Fruit fly (Drosophila melanogaster) whole organism, embryonic: ENCODE results near the gene PCNA2.

Source experiments
- Aef1 ChIP-seq: fragments of 200-800 bp; sonication (Bioruptor generic); IDR thresholded peaks from 3 replicates; pipeline ENCODE4 v1.3.6; 2022; ENCODE audit warnings: missing biosample characterization, missing genetic modification characterization
- CG1024 ChIP-seq: fragments of 200-800 bp; sonication (Bioruptor generic); IDR thresholded peaks from 2 replicates; pipeline ENCODE4 v1.3.6; 2022; ENCODE audit warnings: missing biosample characterization, missing genetic modification characterization
- CG12071 ChIP-seq: fragments of 200-800 bp; sonication (Bioruptor generic); optimal IDR thresholded peaks from 3 replicates; lab custom pipeline; 2018; ENCODE audit warnings: missing biosample characterization, mild to moderate bottlenecking, missing genetic modification characterization
- CG12391 ChIP-seq: fragments of 200-800 bp; sonication (Bioruptor generic); optimal IDR thresholded peaks from 3 replicates; lab custom pipeline; 2018; ENCODE audit warnings: missing biosample characterization, mild to moderate bottlenecking, missing genetic modification characterization, moderate library complexity
- CG12942 ChIP-seq: fragments of 200-800 bp; sonication (Bioruptor generic); optimal IDR thresholded peaks from 3 replicates; lab custom pipeline; 2016; ENCODE audit warnings: missing biosample characterization, missing genetic modification characterization
- CG13296 ChIP-seq: fragments of 200-800 bp; sonication (Bioruptor generic); optimal IDR thresholded peaks from 3 replicates; lab custom pipeline; 2018; ENCODE audit warnings: missing biosample characterization, mild to moderate bottlenecking, missing genetic modification characterization
- CG14014 ChIP-seq: fragments of 200-800 bp; sonication (Bioruptor generic); IDR thresholded peaks from 2 replicates; pipeline ENCODE4 v1.3.6; 2022; ENCODE audit warnings: missing biosample characterization, missing genetic modification characterization
- CG2120 ChIP-seq: fragments of 200-800 bp; sonication (Bioruptor generic); optimal IDR thresholded peaks from 3 replicates; lab custom pipeline; 2016; ENCODE audit warnings: missing biosample characterization, missing genetic modification characterization
- CG3163 ChIP-seq: fragments of 200-800 bp; sonication (Bioruptor generic); optimal IDR thresholded peaks from 3 replicates; lab custom pipeline; 2016; ENCODE audit warnings: missing biosample characterization, missing genetic modification characterization
- CG3281 ChIP-seq: fragments of 200-800 bp; sonication (Bioruptor generic); optimal IDR thresholded peaks from 3 replicates; lab custom pipeline; 2017; ENCODE audit warnings: missing biosample characterization, mild to moderate bottlenecking, missing genetic modification characterization
- CG34422 ChIP-seq: fragments of 200-800 bp; sonication (Bioruptor generic); IDR thresholded peaks from 3 replicates; pipeline ENCODE4 v1.3.6; 2022; ENCODE audit warnings: missing biosample characterization, missing genetic modification characterization
- CG3995 ChIP-seq: fragments of 200-800 bp; sonication (Bioruptor generic); optimal IDR thresholded peaks from 3 replicates; lab custom pipeline; 2016; ENCODE audit warnings: missing biosample characterization, missing genetic modification characterization
- CG5245 ChIP-seq: fragments of 200-800 bp; sonication (Bioruptor generic); optimal IDR thresholded peaks from 3 replicates; lab custom pipeline; 2016; ENCODE audit warnings: missing biosample characterization, missing genetic modification characterization
- CG5953 ChIP-seq: fragments of 200-800 bp; sonication (Bioruptor generic); IDR thresholded peaks from 2 replicates; pipeline ENCODE4 v1.3.6; 2022; ENCODE audit warnings: missing biosample characterization, missing genetic modification characterization
- CG6765 ChIP-seq: fragments of 200-800 bp; sonication (Bioruptor generic); optimal IDR thresholded peaks from 3 replicates; lab custom pipeline; 2017; ENCODE audit warnings: missing biosample characterization, mild to moderate bottlenecking, missing genetic modification characterization
- CG6791 ChIP-seq: fragments of 200-800 bp; sonication (Bioruptor generic); IDR thresholded peaks from 3 replicates; pipeline ENCODE4 v1.3.6; 2022; ENCODE audit warnings: missing biosample characterization, missing genetic modification characterization; ENCODE audit not compliant: partially characterized antibody
- CG6813 ChIP-seq: fragments of 200-800 bp; sonication (Bioruptor generic); optimal IDR thresholded peaks from 2 replicates; lab custom pipeline; 2017; ENCODE audit warnings: missing biosample characterization, missing genetic modification characterization, mild to moderate bottlenecking, moderate library complexity, missing genetic modification reagents
- CG7271 ChIP-seq: fragments of 200-800 bp; sonication (Bioruptor generic); optimal IDR thresholded peaks from 2 replicates; lab custom pipeline; 2018; ENCODE audit warnings: missing biosample characterization, mild to moderate bottlenecking, missing genetic modification characterization, moderate library complexity
- CG7556 ChIP-seq: fragments of 200-800 bp; sonication (Bioruptor generic); optimal IDR thresholded peaks from 2 replicates; lab custom pipeline; 2017; ENCODE audit warnings: missing biosample characterization, mild to moderate bottlenecking, missing genetic modification characterization
- CG8944 ChIP-seq: fragments of 200-800 bp; sonication (Bioruptor generic); optimal IDR thresholded peaks from 3 replicates; lab custom pipeline; 2016; ENCODE audit warnings: missing biosample characterization, missing genetic modification characterization
- Camta ChIP-seq: fragments of 200-800 bp; sonication (Bioruptor generic); optimal IDR thresholded peaks from 2 replicates; lab custom pipeline; 2016; ENCODE audit warnings: missing biosample characterization, missing genetic modification characterization
- CrebB ChIP-seq: fragments of 200-800 bp; sonication (Bioruptor generic); optimal IDR thresholded peaks from 3 replicates; lab custom pipeline; 2018; ENCODE audit warnings: missing biosample characterization, mild to moderate bottlenecking, missing genetic modification characterization
- E2f1 ChIP-seq: fragments of 200-800 bp; sonication (Bioruptor generic); IDR thresholded peaks from 2 replicates; pipeline ENCODE4 v1.3.6; 2022; ENCODE audit warnings: missing biosample characterization, missing genetic modification characterization
- Eip74EF ChIP-seq, 2 experiments: fragments of 200-800 bp in 1 of 2; fragments of >200 bp in 1 of 2; sonication (Bioruptor generic) in 1 of 2; optimal IDR thresholded peaks; 2 replicates each; lab custom pipeline; 2017 to 2019; ENCODE audit warnings: missing biosample characterization in 2 of 2, missing genetic modification characterization in 2 of 2, mild to moderate bottlenecking in 1 of 2, moderate library complexity in 1 of 2
- Ets65A ChIP-seq: fragments of 200-800 bp; sonication (Bioruptor generic); peaks from one replicate; lab custom pipeline; 2016; ENCODE audit warnings: missing biosample characterization, missing genetic modification characterization
- Hmr ChIP-seq: fragments of 200-800 bp; sonication (Bioruptor generic); optimal IDR thresholded peaks from 3 replicates; lab custom pipeline; 2017; ENCODE audit warnings: mild to moderate bottlenecking, missing biosample characterization, missing genetic modification reagents, missing genetic modification characterization
- NFAT ChIP-seq: fragments of 200-800 bp; sonication (Bioruptor generic); IDR thresholded peaks from 2 replicates; pipeline ENCODE4 v1.3.6; 2022; ENCODE audit warnings: missing biosample characterization, missing genetic modification characterization
- Xbp1 ChIP-seq: fragments of 200-800 bp; sonication (Bioruptor generic); optimal IDR thresholded peaks from 3 replicates; lab custom pipeline; 2016; ENCODE audit warnings: missing biosample characterization, mild to moderate bottlenecking, missing genetic modification characterization
- YL-1 ChIP-seq: fragments of 200-800 bp; sonication (Bioruptor generic); optimal IDR thresholded peaks from 3 replicates; lab custom pipeline; 2017; ENCODE audit warnings: missing biosample characterization, mild to moderate bottlenecking, missing genetic modification characterization
- amos ChIP-seq: fragments of 200-800 bp; sonication (Bioruptor generic); IDR thresholded peaks from 2 replicates; pipeline ENCODE4 v1.3.6; 2022; ENCODE audit warnings: missing biosample characterization, missing genetic modification characterization; ENCODE audit not compliant: partially characterized antibody
- bbx ChIP-seq: fragments of 200-800 bp; sonication (Bioruptor generic); IDR thresholded peaks from 2 replicates; pipeline ENCODE4 v1.3.6; 2022; ENCODE audit warnings: missing biosample characterization, missing genetic modification characterization; ENCODE audit not compliant: partially characterized antibody
- btn ChIP-seq: fragments of 200-800 bp; sonication (Bioruptor generic); optimal IDR thresholded peaks from 2 replicates; lab custom pipeline; 2016; ENCODE audit warnings: missing biosample characterization, missing genetic modification characterization
- cas ChIP-seq: fragments of 200-800 bp; sonication (Bioruptor generic); IDR thresholded peaks from 2 replicates; pipeline ENCODE4 v1.3.6; 2022; ENCODE audit warnings: missing biosample characterization, missing genetic modification characterization
- cato ChIP-seq: fragments of 200-800 bp; sonication (Bioruptor generic); optimal IDR thresholded peaks from 2 replicates; lab custom pipeline; 2016; ENCODE audit warnings: missing biosample characterization, missing genetic modification characterization, borderline replicate concordance
- dati ChIP-seq: fragments of 200-800 bp; sonication (Bioruptor generic); IDR thresholded peaks from 2 replicates; pipeline ENCODE4 v1.3.6; 2022; ENCODE audit warnings: missing biosample characterization, missing genetic modification characterization
- emc ChIP-seq: fragments of 200-800 bp; sonication (Bioruptor generic); optimal IDR thresholded peaks from 2 replicates; lab custom pipeline; 2016; ENCODE audit warnings: missing biosample characterization, missing genetic modification characterization
- gsb-n ChIP-seq: fragments of 200-800 bp; sonication (Bioruptor generic); optimal IDR thresholded peaks from 3 replicates; lab custom pipeline; 2018; ENCODE audit warnings: missing biosample characterization, mild to moderate bottlenecking, missing genetic modification characterization
- nerfin-1 ChIP-seq: fragments of 200-800 bp; sonication (Bioruptor generic); optimal IDR thresholded peaks from 3 replicates; lab custom pipeline; 2019; ENCODE audit warnings: missing biosample characterization, mild to moderate bottlenecking, missing genetic modification characterization, moderate library complexity
- nom ChIP-seq: fragments of 200-800 bp; sonication (Bioruptor generic); optimal IDR thresholded peaks from 2 replicates; lab custom pipeline; 2017; ENCODE audit warnings: missing biosample characterization, missing genetic modification characterization, mild to moderate bottlenecking, moderate library complexity, missing genetic modification reagents
- otp ChIP-seq: fragments of 200-800 bp; sonication (Bioruptor generic); IDR thresholded peaks from 3 replicates; pipeline ENCODE4, ENCODE4 v1.3.6; 2022; ENCODE audit warnings: missing biosample characterization, missing genetic modification characterization
- pan ChIP-seq, 4 experiments: fragments of >200 bp in 3 of 4; fragments of 200-800 bp in 1 of 4; sonication (Bioruptor generic) in 1 of 4; optimal IDR thresholded peaks in 3 of 4; IDR thresholded peaks in 1 of 4; 2 replicates each; pipeline versions ENCODE4 v1.3.6 to Lab custom; 2017 to 2022; ENCODE audit warnings: missing biosample characterization in 2 of 4, missing genetic modification characterization in 2 of 4, mixed read lengths in 1 of 4
- repo ChIP-seq: fragments of 200-800 bp; sonication (Bioruptor generic); optimal IDR thresholded peaks from 2 replicates; lab custom pipeline; 2016; ENCODE audit warnings: missing biosample characterization, missing genetic modification characterization
- row ChIP-seq: fragments of 200-800 bp; sonication (Bioruptor generic); IDR thresholded peaks from 3 replicates; pipeline ENCODE4 v1.3.6; 2022; ENCODE audit warnings: missing biosample characterization, missing genetic modification characterization
- shn ChIP-seq: fragments of 200-800 bp; sonication (Bioruptor generic); optimal IDR thresholded peaks from 3 replicates; lab custom pipeline; 2016; ENCODE audit warnings: missing biosample characterization, missing genetic modification characterization
- sisA ChIP-seq: fragments of 200-800 bp; sonication (Bioruptor generic); IDR thresholded peaks from 2 replicates; pipeline ENCODE4 v1.3.6; 2022; ENCODE audit warnings: missing biosample characterization, missing genetic modification characterization
- sug ChIP-seq: fragments of 200-800 bp; optimal IDR thresholded peaks from 2 replicates; lab custom pipeline; 2019; ENCODE audit warnings: missing biosample characterization, mild to moderate bottlenecking, missing genetic modification characterization, moderate library complexity
- wdn ChIP-seq: fragments of 200-800 bp; sonication (Bioruptor generic); IDR thresholded peaks from 2 replicates; pipeline ENCODE4 v1.3.6; 2022; ENCODE audit warnings: missing biosample characterization, missing genetic modification characterization

PCNA2 gene

dm6 chr2L:19548158-19548557 lies 35.6 kb downstream of the PCNA2 start, which contains the start of gene Tep4 (continued):
- TF ChIP-seq CG34422 (GFP tag; lab: Robert Waterston, UW) = no peak
- TF ChIP-seq CG7271 = no peak
- no peak for TF ChIP-seq Ets65A (GFP tag; lab: Kevin White, UChicago)
- no peak for TF ChIP-seq Camta (GFP tag; lab: Kevin White, UChicago)
- TF ChIP-seq nom = peak; percentile 2
- no peak for TF ChIP-seq CG13296 (GFP tag; lab: Kevin White, UChicago)
- peak; percentile 54 for TF ChIP-seq CrebB (tag; lab: Kevin White, UChicago)
- TF ChIP-seq Xbp1 (GFP tag; lab: Kevin White, UChicago) = no peak

dm6 chr2L:19546869-19547710 lies 36.7 kb downstream of the PCNA2 start, which contains the start of gene CG10337:
CG10337 (minus strand) TSS chr2L:19546959.
- TF ChIP-seq repo (GFP tag; lab: Kevin White, UChicago) (no peak), CG1024 (GFP tag; lab: Robert Waterston, UW) (no peak), CG3281 (GFP tag; lab: Kevin White, UChicago) (peak; percentile 80), shn (peak; percentile 13), CG5953 (no peak), Aef1 (GFP tag; lab: Robert Waterston, UW) (0 out of 3 replicates have a peak, but pooled peaks have one; percentile 25), CG6813 (peak; percentile 42), CG6765 (GFP tag; lab: Kevin White, UChicago) (peak; percentile 65), CG14014 (no peak), sug (tag; lab: Kevin White, UChicago) (peak; percentile 79), amos (no peak), NFAT (GFP tag; lab: Robert Waterston, UW) (no peak), CG6791 (GFP tag; lab: Robert Waterston, UW) (no peak), Eip74EF (GFP tag; optimal IDR thresholded peaks at IDR 0.05; lab: Kevin White, UChicago) (peak in 1 of 2 experiments; percentile 27), CG3995 (GFP tag; lab: Kevin White, UChicago) (peak; percentile 83), E2f1 (GFP tag; lab: Robert Waterston, UW) (no peak), CG2120 (GFP tag; lab: Kevin White, UChicago) (peak; percentile 70), nerfin-1 (peak; percentile 34), CG8944 (GFP tag; lab: Kevin White, UChicago) (no peak), bbx (no peak), CG5245 (GFP tag; lab: Kevin White, UChicago) (no peak), cato (GFP tag; lab: Kevin White, UChicago) (no peak), btn (GFP tag; lab: Kevin White, UChicago) (peak; percentile 2), CG12942 (no peak), gsb-n (no peak), cas (GFP tag; lab: Robert Waterston, UW) (no peak), wdn (GFP tag; lab: Robert Waterston, UW) (0 out of 2 replicates have a peak, but pooled peaks have one; percentile 39), row (GFP tag; lab: Robert Waterston, UW) (peak; percentile 60; the same call in 2 of the 3 replicates), pan (optimal IDR thresholded peaks at IDR 0.05; lab: Kevin White, UChicago) (no peak), pan (GFP tag; optimal IDR thresholded peaks at IDR 0.05 in 1 of 2, IDR thresholded peaks at IDR 0.05 in 1 of 2) (peak in 1 of 2 experiments; percentile 36), emc (GFP tag; lab: Kevin White, UChicago) (no peak), sisA (GFP tag; lab: Robert Waterston, UW) (no peak), nom (peak; percentile 79), CG12391 (tag; lab: Kevin White, UChicago) (peak; percentile 54), dati (no peak), CG3163 (no peak), otp (GFP tag; lab: Robert Waterston, UW) (peak; percentile 52; the same call in 1 of the 3 replicates), Hmr (peak; percentile 70), CG7556 (GFP tag; lab: Kevin White, UChicago) (peak; percentile 70), CG12071 (GFP tag; lab: Kevin White, UChicago) (peak; percentile 60), YL-1 (GFP tag; lab: Kevin White, UChicago) (peak; percentile 34)
